Fruit fly (Drosophila melanogaster) whole organism, wandering third instar larva: ENCODE measurements around the gene D12.
A peak's percentile ranks its signal among the peaks of the same experiment; 100 is the strongest.

Experiments
- Abd-B ChIP-seq: fragments of >200 bp; optimal IDR thresholded peaks from 2 replicates; lab custom pipeline; 2017; ENCODE audit warnings: missing biosample characterization, missing genetic modification characterization
- CG32264 ChIP-seq: fragments of 200-800 bp; sonication (Bioruptor generic); optimal IDR thresholded peaks from 2 replicates; lab custom pipeline; 2016; ENCODE audit warnings: missing biosample characterization, missing genetic modification characterization
- CG9705 ChIP-seq: fragments of 200-800 bp; sonication (Bioruptor generic); optimal IDR thresholded peaks from 2 replicates; lab custom pipeline; 2018; ENCODE audit warnings: missing biosample characterization, mild to moderate bottlenecking, missing genetic modification characterization
- CrebA ChIP-seq: fragments of 200-800 bp; sonication (Bioruptor generic); optimal IDR thresholded peaks from 2 replicates; lab custom pipeline; 2016; ENCODE audit warnings: missing biosample characterization, mild to moderate bottlenecking, missing genetic modification characterization, borderline replicate concordance
- Dfd ChIP-seq: fragments of >200 bp; optimal IDR thresholded peaks from 2 replicates; lab custom pipeline; 2017; ENCODE audit warnings: missing biosample characterization, missing genetic modification characterization
- Dif ChIP-seq: fragments of 200-275, 200-300 bp; sonication (Bioruptor generic); optimal IDR thresholded peaks from 2 replicates; lab custom pipeline; 2018; ENCODE audit warnings: missing biosample characterization, missing genetic modification characterization; ENCODE audit not compliant: partially characterized antibody
- GATAd ChIP-seq: sonication (Bioruptor generic); optimal IDR thresholded peaks from 2 replicates; lab custom pipeline; 2016; ENCODE audit warnings: missing biosample characterization, missing genetic modification characterization
- HLH106 ChIP-seq: fragments of 200-800 bp; optimal IDR thresholded peaks from 3 replicates; lab custom pipeline; 2019; ENCODE audit warnings: missing biosample characterization, mild to moderate bottlenecking, missing genetic modification characterization, moderate library complexity
- Hnf4 ChIP-seq: fragments of 200-800 bp; sonication (Bioruptor generic); optimal IDR thresholded peaks from 2 replicates; lab custom pipeline; 2016; ENCODE audit warnings: missing biosample characterization, mild to moderate bottlenecking, missing genetic modification characterization
- Hr78 ChIP-seq: fragments of >200 bp; optimal IDR thresholded peaks from 2 replicates; lab custom pipeline; 2017; ENCODE audit warnings: missing biosample characterization, missing genetic modification characterization
- Hr83 ChIP-seq: fragments of 200-300 bp; sonication (Bioruptor generic); optimal IDR thresholded peaks from 2 replicates; lab custom pipeline; 2016; ENCODE audit warnings: missing biosample characterization, mild to moderate bottlenecking, missing genetic modification characterization, moderate library complexity; ENCODE audit not compliant: poor library complexity, severe bottlenecking
- Jra ChIP-seq: sonication (Bioruptor generic); optimal IDR thresholded peaks from 2 replicates; lab custom pipeline; 2016; ENCODE audit warnings: missing biosample characterization, missing genetic modification characterization
- Mio ChIP-seq: sonication (Bioruptor generic); optimal IDR thresholded peaks from 2 replicates; lab custom pipeline; 2016; ENCODE audit warnings: missing biosample characterization, missing genetic modification characterization
- Myc ChIP-seq: fragments of >200 bp; optimal IDR thresholded peaks from 2 replicates; lab custom pipeline; 2017
- N ChIP-seq: fragments of >200 bp; optimal IDR thresholded peaks from 2 replicates; lab custom pipeline; 2018; ENCODE audit warnings: missing biosample characterization, missing external identifiers, missing genetic modification characterization
- OdsH ChIP-seq: fragments of 200-800 bp; sonication (Bioruptor generic); optimal IDR thresholded peaks from 2 replicates; lab custom pipeline; 2016; ENCODE audit warnings: missing biosample characterization, mild to moderate bottlenecking, missing genetic modification characterization
- Rel ChIP-seq, 2 experiments: fragments of 200-800 bp; sonication (Bioruptor generic) in 1 of 2; optimal IDR thresholded peaks; 2 replicates in 1 of 2; 3 replicates in 1 of 2; lab custom pipeline; 2016 to 2019; ENCODE audit warnings: mild to moderate bottlenecking in 2 of 2, missing biosample characterization in 2 of 2, missing genetic modification characterization in 2 of 2, moderate library complexity in 1 of 2
- Sp1 ChIP-seq: fragments of 200-800 bp; sonication (Bioruptor generic); optimal IDR thresholded peaks from 3 replicates; lab custom pipeline; 2019; ENCODE audit warnings: missing biosample characterization, mild to moderate bottlenecking, missing genetic modification characterization, moderate library complexity
- Vsx2 ChIP-seq: fragments of 200-300, 225-300 bp; sonication (Bioruptor generic); optimal IDR thresholded peaks from 2 replicates; lab custom pipeline; 2018; ENCODE audit warnings: missing biosample characterization, missing genetic modification characterization; ENCODE audit not compliant: partially characterized antibody
- br ChIP-seq: fragments of 200-800 bp; sonication (Bioruptor generic); optimal IDR thresholded peaks from 2 replicates; lab custom pipeline; 2016; ENCODE audit warnings: missing biosample characterization, missing genetic modification characterization
- brk ChIP-seq: fragments of 200-800 bp; sonication (Bioruptor generic); optimal IDR thresholded peaks from 2 replicates; lab custom pipeline; 2016; ENCODE audit warnings: missing biosample characterization, mild to moderate bottlenecking, missing genetic modification characterization
- dl ChIP-seq, 2 experiments: fragments of 175-275, 200-275 bp in 1 of 2; fragments of 200-275 bp in 1 of 2; sonication (Bioruptor generic); optimal IDR thresholded peaks; lab custom pipeline; 2018; ENCODE audit warnings: mild to moderate bottlenecking in 2 of 2, missing biosample characterization in 2 of 2, missing genetic modification characterization in 2 of 2, moderate library complexity in 2 of 2; ENCODE audit not compliant: partially characterized antibody in 2 of 2, insufficient read depth in 1 of 2
- dmrt93B ChIP-seq: fragments of 200-800 bp; sonication (Bioruptor generic); optimal IDR thresholded peaks from 2 replicates; lab custom pipeline; 2018; ENCODE audit warnings: missing biosample characterization, mild to moderate bottlenecking, missing genetic modification characterization
- dsf ChIP-seq: sonication (Bioruptor generic); optimal IDR thresholded peaks from 2 replicates; lab custom pipeline; 2016; ENCODE audit warnings: missing biosample characterization, missing genetic modification characterization, borderline replicate concordance
- ey ChIP-seq: fragments of 200-800 bp; sonication (Bioruptor generic); optimal IDR thresholded peaks from 2 replicates; lab custom pipeline; 2016; ENCODE audit warnings: missing biosample characterization, missing genetic modification characterization
- foxo ChIP-seq, 2 experiments: fragments of 200-800 bp; sonication (Bioruptor generic); optimal IDR thresholded peaks; 2 replicates in 1 of 2; 3 replicates in 1 of 2; lab custom pipeline; 2016 to 2017; ENCODE audit warnings: missing biosample characterization in 2 of 2, missing genetic modification characterization in 2 of 2
- fru ChIP-seq: fragments of 200-800 bp; sonication (Bioruptor generic); optimal IDR thresholded peaks from 3 replicates; lab custom pipeline; 2016; ENCODE audit warnings: missing biosample characterization, mild to moderate bottlenecking, missing genetic modification characterization
- h ChIP-seq: fragments of 200-800 bp; sonication (Bioruptor generic); optimal IDR thresholded peaks from 3 replicates; lab custom pipeline; 2016; ENCODE audit warnings: missing biosample characterization, mild to moderate bottlenecking, missing genetic modification characterization
- jim ChIP-seq: fragments of 175-275, 200-325 bp; sonication (Bioruptor generic); optimal IDR thresholded peaks from 2 replicates; lab custom pipeline; 2016; ENCODE audit warnings: missing biosample characterization, mild to moderate bottlenecking, missing genetic modification characterization
- lola ChIP-seq: fragments of >200 bp; optimal IDR thresholded peaks from 2 replicates; lab custom pipeline; 2017; ENCODE audit warnings: missing biosample characterization, missing genetic modification characterization
- pan ChIP-seq: fragments of >200 bp; optimal IDR thresholded peaks from 2 replicates; lab custom pipeline; 2017
- psq ChIP-seq: fragments of 200-800 bp; sonication (Bioruptor generic); optimal IDR thresholded peaks from 3 replicates; lab custom pipeline; 2017; ENCODE audit warnings: missing biosample characterization, mild to moderate bottlenecking, missing genetic modification characterization, moderate library complexity
- rgr ChIP-seq: fragments of 200-800 bp; sonication (Bioruptor generic); optimal IDR thresholded peaks from 3 replicates; lab custom pipeline; 2016; ENCODE audit warnings: missing biosample characterization, mild to moderate bottlenecking, missing genetic modification characterization
- sage ChIP-seq: fragments of 200-800 bp; sonication (Bioruptor generic); optimal IDR thresholded peaks from 2 replicates; lab custom pipeline; 2016; ENCODE audit warnings: missing biosample characterization, mild to moderate bottlenecking, missing genetic modification characterization
- sv ChIP-seq: fragments of 200-800 bp; sonication (Bioruptor generic); optimal IDR thresholded peaks from 3 replicates; lab custom pipeline; 2016; ENCODE audit warnings: missing biosample characterization, missing genetic modification characterization
- tai ChIP-seq: sonication (Bioruptor generic); optimal IDR thresholded peaks from 2 replicates; lab custom pipeline; 2016; ENCODE audit warnings: missing biosample characterization, missing genetic modification characterization
- usp ChIP-seq: fragments of >200 bp; optimal IDR thresholded peaks from 2 replicates; lab custom pipeline; 2017; ENCODE audit warnings: missing biosample characterization, missing genetic modification characterization
- woc ChIP-seq: sonication (Bioruptor generic); optimal IDR thresholded peaks from 2 replicates; lab custom pipeline; 2016; ENCODE audit warnings: missing biosample characterization, mild to moderate bottlenecking, missing genetic modification characterization

The D12 gene

DNA sequence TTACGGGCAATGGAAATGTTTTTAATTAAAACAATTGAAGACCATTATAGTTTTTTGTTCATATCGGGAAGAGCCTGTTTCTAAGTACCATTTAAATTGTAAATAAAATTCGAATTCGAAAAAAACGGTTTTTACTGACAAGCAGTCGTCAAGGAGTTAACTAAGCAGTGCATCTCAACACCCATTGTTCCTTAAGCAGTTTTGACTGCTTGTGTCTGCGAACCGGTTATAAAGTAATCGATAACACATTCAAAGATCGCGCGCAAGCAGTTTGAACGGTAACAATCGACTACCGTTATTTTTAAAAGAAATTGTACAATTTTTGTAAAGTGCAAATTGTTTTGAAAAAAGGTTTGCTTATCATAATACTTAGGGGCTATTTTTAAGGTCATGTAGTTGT lies 40.8 kb upstream of the D12 start:
- TF ChIP-seq N (GFP tag; lab: Kevin White, UChicago) (peak; percentile 83), tai (GFP tag; lab: Kevin White, UChicago) (no peak), Myc (lab: Kevin White, UChicago) (peak; percentile 74)

DNA sequence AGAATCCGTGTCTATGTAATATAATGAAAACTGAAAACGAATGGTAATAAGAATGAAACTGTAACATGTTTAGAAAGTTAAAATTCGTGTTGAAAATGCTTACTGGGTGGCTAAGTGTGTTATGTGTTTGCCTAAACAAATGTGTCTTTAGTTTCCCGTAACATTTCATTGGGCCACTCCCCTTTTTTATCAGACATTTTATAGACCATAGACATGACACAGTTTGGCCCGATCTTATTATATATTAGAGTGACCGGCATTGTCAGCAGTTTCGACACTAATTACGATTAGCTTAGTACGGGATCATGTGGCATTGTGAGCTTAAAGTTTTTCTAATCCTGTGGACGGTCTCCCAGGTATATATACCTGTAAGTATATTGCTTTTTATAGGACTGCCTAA lies 39.9 kb upstream of the D12 start, which contains the start of gene CheA29a:
Gene CheA29a (plus strand): TSS at position 301 of the 400 bp plus-strand sequence.
- TF ChIP-seq CG9705 (GFP tag; lab: Kevin White, UChicago) (no peak), br (no peak), h (GFP tag; lab: Kevin White, UChicago) (no peak), Hr78 (GFP tag; lab: Kevin White, UChicago) (no peak), psq (GFP tag; lab: Kevin White, UChicago) (no peak), Myc (lab: Kevin White, UChicago) (no peak), HLH106 (no peak), fru (GFP tag; lab: Kevin White, UChicago) (no peak), N (GFP tag; lab: Kevin White, UChicago) (no peak), woc (GFP tag; lab: Kevin White, UChicago) (no peak), foxo (GFP tag; optimal IDR thresholded peaks at IDR 0.05; lab: Kevin White, UChicago) (no peak), brk (GFP tag; lab: Kevin White, UChicago) (no peak), Jra (GFP tag; lab: Kevin White, UChicago) (no peak), lola (GFP tag; lab: Kevin White, UChicago) (no peak)

DNA sequence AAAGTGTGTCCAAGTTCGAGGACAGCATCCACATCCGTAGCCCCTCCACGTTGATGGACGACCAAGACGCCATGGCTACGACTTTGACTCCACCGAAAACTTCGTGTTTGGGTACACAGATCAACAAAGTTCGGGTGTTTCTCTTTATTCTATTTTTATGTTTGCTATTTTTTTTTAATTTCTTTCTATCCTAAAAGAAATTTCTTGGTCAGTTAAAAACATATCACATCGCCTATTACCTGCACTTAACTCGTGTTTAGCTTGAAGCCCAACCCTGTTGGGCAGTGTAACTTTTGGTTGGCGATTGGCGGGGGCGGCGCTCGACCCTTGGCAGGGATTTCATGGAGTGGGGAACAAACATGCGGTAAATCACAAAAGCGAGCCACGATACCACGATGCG lies 36.3 kb upstream of the D12 start:
- TF ChIP-seq HLH106 (peak; percentile 78), Abd-B (GFP tag; lab: Kevin White, UChicago) (no peak), Myc (lab: Kevin White, UChicago) (no peak), Hr78 (GFP tag; lab: Kevin White, UChicago) (no peak), jim (GFP tag; lab: Kevin White, UChicago) (no peak), CG32264 (GFP tag; lab: Kevin White, UChicago) (peak; percentile 73), br (peak; percentile 83), lola (GFP tag; lab: Kevin White, UChicago) (no peak), sv (no peak), CrebA (GFP tag; lab: Kevin White, UChicago) (no peak), Vsx2 (GFP tag; lab: Kevin White, UChicago) (no peak), dl (GFP tag; optimal IDR thresholded peaks at IDR 0.05; lab: Kevin White, UChicago; ENCODE audit: insufficient read depth in 1 of 2, partially characterized antibody in 2 of 2) (no peak), Jra (GFP tag; lab: Kevin White, UChicago) (peak; percentile 21), CG9705 (GFP tag; lab: Kevin White, UChicago) (peak; percentile 70), pan (lab: Kevin White, UChicago) (no peak), rgr (GFP tag; lab: Kevin White, UChicago) (peak; percentile 73), OdsH (GFP tag; lab: Kevin White, UChicago) (peak; percentile 74), tai (GFP tag; lab: Kevin White, UChicago) (no peak), woc (GFP tag; lab: Kevin White, UChicago) (peak; percentile 74), N (GFP tag; lab: Kevin White, UChicago) (no peak), Hr83 (no peak), dmrt93B (GFP tag; lab: Kevin White, UChicago) (peak; percentile 76), h (GFP tag; lab: Kevin White, UChicago) (peak; percentile 85), ey (GFP tag; lab: Kevin White, UChicago) (peak; percentile 88), Dif (GFP tag; lab: Kevin White, UChicago) (no peak), Dfd (GFP tag; lab: Kevin White, UChicago) (no peak), foxo (GFP tag; optimal IDR thresholded peaks at IDR 0.05; lab: Kevin White, UChicago) (peak; percentile 36 to 76), brk (GFP tag; lab: Kevin White, UChicago) (peak; percentile 73), Hnf4 (GFP tag; lab: Kevin White, UChicago) (peak; percentile 42), usp (GFP tag; lab: Kevin White, UChicago) (no peak), psq (GFP tag; lab: Kevin White, UChicago) (peak; percentile 73), Mio (GFP tag; lab: Kevin White, UChicago) (no peak), GATAd (GFP tag; lab: Kevin White, UChicago) (no peak), fru (GFP tag; lab: Kevin White, UChicago) (peak; percentile 86), Sp1 (GFP tag; lab: Kevin White, UChicago) (peak; percentile 82), dsf (GFP tag; lab: Kevin White, UChicago) (no peak), Rel (GFP tag; optimal IDR thresholded peaks at IDR 0.05; lab: Kevin White, UChicago) (no peak), Rel (tag; optimal IDR thresholded peaks at IDR 0.05; lab: Kevin White, UChicago) (peak; percentile 8), sage (GFP tag; lab: Kevin White, UChicago) (peak; percentile 32)
